Worm (Caenorhabditis elegans) whole organism, early embryonic: ENCODE data around the gene F23B12.7.

Source experiments
- B0310.2 ChIP-seq: sonication (generic microtip); optimal IDR thresholded peaks from 2 replicates; lab custom pipeline; 2016; ENCODE audit warnings: mild to moderate bottlenecking, missing genetic modification characterization, missing compliant biosample characterization
- aly-1 ChIP-seq: sonication (generic microtip); optimal IDR thresholded peaks from 2 replicates; lab custom pipeline; 2016; ENCODE audit warnings: missing genetic modification characterization, missing compliant biosample characterization
- ama-1 ChIP-seq: fragments of 150-350 bp; optimal IDR thresholded peaks from 2 replicates; lab custom pipeline; 2014
- ceh-13 ChIP-seq: fragments of 200-800 bp; sonication (Bioruptor generic); optimal IDR thresholded peaks from 2 replicates; lab custom pipeline; 2018; ENCODE audit warnings: mild to moderate bottlenecking, missing genetic modification characterization, missing compliant biosample characterization
- ceh-36 ChIP-seq: sonication (generic microtip); optimal IDR thresholded peaks from 2 replicates; lab custom pipeline; 2016; ENCODE audit warnings: missing genetic modification characterization, inconsistent platforms, missing compliant biosample characterization
- ets-7 ChIP-seq: sonication (generic microtip); optimal IDR thresholded peaks from 2 replicates; lab custom pipeline; 2016; ENCODE audit warnings: missing genotype, missing genetic modification characterization, missing compliant biosample characterization
- flt-1 ChIP-seq: fragments of 200-800 bp; sonication (Bioruptor generic); IDR thresholded peaks from 2 replicates; pipeline ENCODE4 v1.3.6; 2022; ENCODE audit warnings: missing genetic modification characterization, missing compliant biosample characterization
- hmg-4 ChIP-seq: fragments of 200-800 bp; sonication (Bioruptor generic); optimal IDR thresholded peaks from 2 replicates; lab custom pipeline; 2018; ENCODE audit warnings: mild to moderate bottlenecking, missing genetic modification characterization, missing compliant biosample characterization
- hnd-1 ChIP-seq: sonication (generic microtip); optimal IDR thresholded peaks from 2 replicates; lab custom pipeline; 2016; ENCODE audit warnings: missing genetic modification characterization, missing compliant biosample characterization

DNA sequence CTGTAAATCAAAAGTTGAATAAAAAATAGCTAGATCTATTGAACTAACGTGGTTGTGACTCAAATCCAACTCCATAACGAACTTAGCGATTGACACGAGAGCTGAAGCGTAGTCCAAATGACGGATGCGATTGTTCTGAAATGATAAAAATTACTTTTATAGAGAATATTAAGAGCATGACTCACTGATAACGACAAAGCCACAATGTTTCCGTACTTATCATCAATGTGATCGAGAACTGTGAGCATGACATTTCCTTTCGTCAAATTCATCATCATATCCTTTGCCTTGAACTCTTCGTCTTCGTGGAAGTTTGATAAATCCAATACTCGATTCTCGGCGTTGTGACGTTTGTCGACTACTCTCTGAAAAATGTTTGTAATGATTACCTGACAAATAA lies 35.5 kb upstream of the F23B12.7 start:
- TF ChIP-seq hnd-1 (tag; lab: Kevin White, UChicago) (no peak), ets-7 (tag; lab: Kevin White, UChicago) (no peak), hmg-4 (GFP tag; lab: Kevin White, UChicago) (no peak), ama-1 (lab: Kevin White, UChicago) (no peak), aly-1 (tag; lab: Kevin White, UChicago) (no peak), ceh-36 (tag; lab: Kevin White, UChicago) (no peak), ceh-13 (GFP tag; lab: Kevin White, UChicago) (no peak), B0310.2 (tag; lab: Kevin White, UChicago) (no peak), flt-1 (GFP tag; lab: Robert Waterston, UW) (no peak)
